Worm (Caenorhabditis elegans): Measurements from ENCODE around the gene srh-308.

srh-308 gene

ce11 chrV:14027384-14027783 lies 10.0 kb upstream of the srh-308 start, which contains the start of gene T08G5.3:
Gene T08G5.3 (minus strand): TSS chrV:14027484.
- no peak for TF ChIP-seq lin-13 (GFP tag; optimal IDR thresholded peaks at IDR 0.05)
- no peak for TF ChIP-seq snpc-4 (tag; optimal IDR thresholded peaks at IDR 0.05)
- no peak for TF ChIP-seq peb-1 (tag; optimal IDR thresholded peaks at IDR 0.05)
- no peak for TF ChIP-seq blmp-1 (tag; optimal IDR thresholded peaks at IDR 0.05; ENCODE audit: insufficient read depth)
- no peak for TF ChIP-seq nhr-12 (tag; optimal IDR thresholded peaks at IDR 0.05)
- TF ChIP-seq nhr-25 (tag; optimal IDR thresholded peaks at IDR 0.05) = no peak
- no peak for TF ChIP-seq mab-5 (tag; optimal IDR thresholded peaks at IDR 0.05)
- no peak for TF ChIP-seq ztf-4 (tag; optimal IDR thresholded peaks at IDR 0.05)
- TF ChIP-seq lsy-2 (tag; optimal IDR thresholded peaks at IDR 0.05) = no peak
- TF ChIP-seq dmd-4 (tag; optimal IDR thresholded peaks at IDR 0.05) = no peak
- no peak for TF ChIP-seq ZK546.5 (tag; optimal IDR thresholded peaks at IDR 0.05)
- no peak for TF ChIP-seq fos-1 (tag; optimal IDR thresholded peaks at IDR 0.05)
- no peak for TF ChIP-seq mbf-1 (tag; optimal IDR thresholded peaks at IDR 0.05)
- no peak for TF ChIP-seq gmeb-1 (tag; optimal IDR thresholded peaks at IDR 0.05)

ce11 chrV:14026194-14026593 lies 8.8 kb upstream of the srh-308 start, which contains the start of gene T08G5.2:
Gene T08G5.2 (minus strand): TSS chrV:14026294.
- no peak for TF ChIP-seq sma-3 (GFP tag; optimal IDR thresholded peaks at IDR 0.05)
- TF ChIP-seq lin-11 (tag; optimal IDR thresholded peaks at IDR 0.05) = no peak
- no peak for TF ChIP-seq ztf-4 (tag; optimal IDR thresholded peaks at IDR 0.05)
- no peak for TF ChIP-seq blmp-1 (tag; optimal IDR thresholded peaks at IDR 0.05; ENCODE audit: insufficient read depth)
- no peak for TF ChIP-seq gmeb-1 (tag; optimal IDR thresholded peaks at IDR 0.05)
- no peak for TF ChIP-seq unc-62 (GFP tag; optimal IDR thresholded peaks at IDR 0.05)
- TF ChIP-seq ztf-1 (GFP tag; conservative IDR thresholded peaks at IDR 0.05) = no peak
- TF ChIP-seq ceh-16 (tag; optimal IDR thresholded peaks at IDR 0.05) = no peak
- TF ChIP-seq nhr-129 (tag; optimal IDR thresholded peaks at IDR 0.05) = no peak
- TF ChIP-seq skn-1 (tag; optimal IDR thresholded peaks at IDR 0.05) = no peak
- TF ChIP-seq sem-4 (tag; optimal IDR thresholded peaks at IDR 0.05) = no peak
- no peak for TF ChIP-seq aly-2 (tag; optimal IDR thresholded peaks at IDR 0.05)
- TF ChIP-seq ceh-82 (tag; optimal IDR thresholded peaks at IDR 0.05) = no peak
- no peak for TF ChIP-seq nhr-237 (tag; optimal IDR thresholded peaks at IDR 0.05)
- TF ChIP-seq crh-2 (tag; optimal IDR thresholded peaks at IDR 0.05) = no peak
- no peak for TF ChIP-seq elt-1 (tag; optimal IDR thresholded peaks at IDR 0.05)
- no peak for TF ChIP-seq lin-39 (tag; optimal IDR thresholded peaks at IDR 0.05)
- TF ChIP-seq ztf-11 (tag; optimal IDR thresholded peaks at IDR 0.05) = no peak

ce11 chrV:14023074-14023473 lies 5.7 kb upstream of the srh-308 start, which contains the start of gene T08G5.15:
Gene T08G5.15 (minus strand): TSS chrV:14023174.
- no peak for TF ChIP-seq nhr-11 (tag; optimal IDR thresholded peaks at IDR 0.05)
- no peak for TF ChIP-seq alr-1 (tag; optimal IDR thresholded peaks at IDR 0.05)
- no peak for TF ChIP-seq crh-2 (tag; optimal IDR thresholded peaks at IDR 0.05)
- TF ChIP-seq nhr-129 (tag; optimal IDR thresholded peaks at IDR 0.05) = no peak
- TF ChIP-seq mbf-1 (tag; optimal IDR thresholded peaks at IDR 0.05) = no peak
- no peak for TF ChIP-seq snpc-4 (tag; optimal IDR thresholded peaks at IDR 0.05)
- TF ChIP-seq unc-39 (tag; optimal IDR thresholded peaks at IDR 0.05) = no peak
- no peak for TF ChIP-seq lin-11 (tag; optimal IDR thresholded peaks at IDR 0.05)
- no peak for TF ChIP-seq sma-3 (GFP tag; optimal IDR thresholded peaks at IDR 0.05)
- no peak for TF ChIP-seq fos-1 (tag; optimal IDR thresholded peaks at IDR 0.05)
- TF ChIP-seq zag-1 (tag; optimal IDR thresholded peaks at IDR 0.05) = no peak

ce11 chrV:14018640-14019039 lies 1.3 kb upstream of the srh-308 start, which contains the start of the genes mtl-2 and T08G5.1:
Gene mtl-2 (minus strand): TSS chrV:14018673.
Gene T08G5.1 (plus strand): TSS chrV:14018766.
- TF ChIP-seq nhr-129 (tag; optimal IDR thresholded peaks at IDR 0.05) (no peak), fos-1 (tag; optimal IDR thresholded peaks at IDR 0.05) (peak; percentile 48), lin-13 (GFP tag; optimal IDR thresholded peaks at IDR 0.05) (no peak), unc-55 (GFP tag; optimal IDR thresholded peaks at IDR 0.05) (no peak)

ce11 chrV:14014395-14014794 lies 3.0 kb downstream of the srh-308 start, which contains the start of gene end-3:
Gene end-3 (plus strand): TSS chrV:14014695.
- TF ChIP-seq F13H6.1 (tag; optimal IDR thresholded peaks at IDR 0.05) (no peak), fos-1 (tag; optimal IDR thresholded peaks at IDR 0.05) (no peak), blmp-1 (tag; optimal IDR thresholded peaks at IDR 0.05; ENCODE audit: insufficient read depth) (no peak), lin-39 (tag; optimal IDR thresholded peaks at IDR 0.05) (no peak), C34F6.9 (tag; optimal IDR thresholded peaks at IDR 0.05) (no peak), unc-62 (GFP tag; optimal IDR thresholded peaks at IDR 0.05) (no peak), lsy-2 (tag; optimal IDR thresholded peaks at IDR 0.05) (no peak), ceh-16 (tag; optimal IDR thresholded peaks at IDR 0.05) (no peak), zag-1 (tag; optimal IDR thresholded peaks at IDR 0.05) (no peak), nhr-25 (tag; optimal IDR thresholded peaks at IDR 0.05) (no peak), mab-5 (tag; optimal IDR thresholded peaks at IDR 0.05) (no peak), peb-1 (tag; optimal IDR thresholded peaks at IDR 0.05) (no peak)
